Worm (Caenorhabditis elegans) whole organism, midembryonic: Measurements from ENCODE around the gene nep-21.

Source experiments
- T22C8.4 ChIP-seq: fragments of 200-800 bp; sonication (Bioruptor generic); IDR thresholded peaks from 2 replicates; pipeline ENCODE4 v1.3.6; 2022; ENCODE audit warnings: missing genetic modification characterization, missing compliant biosample characterization
- cog-1 ChIP-seq: sonication (generic microtip); optimal IDR thresholded peaks from 2 replicates; lab custom pipeline; 2016; ENCODE audit warnings: missing genetic modification characterization, missing compliant biosample characterization
- flt-1 ChIP-seq: fragments of 200-800 bp; sonication (Bioruptor generic); IDR thresholded peaks from 2 replicates; pipeline ENCODE4 v1.3.6; 2022; ENCODE audit warnings: missing genetic modification characterization, missing compliant biosample characterization
- klf-2 ChIP-seq: fragments of 200-800 bp; sonication (Bioruptor generic); conservative IDR thresholded peaks from 2 replicates; pipeline ENCODE4 v1.3.6; 2022; ENCODE audit warnings: missing genetic modification reagents, missing genetic modification characterization, missing compliant biosample characterization
- med-1 ChIP-seq: sonication (generic microtip); optimal IDR thresholded peaks from 2 replicates; lab custom pipeline; 2017; ENCODE audit warnings: missing genetic modification characterization, mild to moderate bottlenecking, missing compliant biosample characterization, antibody characterized with exemption, missing genetic modification reagents; ENCODE audit not compliant: insufficient read depth
- ref-1 ChIP-seq: fragments of 200-800 bp; sonication (Bioruptor generic); conservative IDR thresholded peaks from 2 replicates; pipeline ENCODE4 v1.3.6; 2022; ENCODE audit warnings: missing genetic modification reagents, missing genetic modification characterization, missing compliant biosample characterization
- tab-1 ChIP-seq: fragments of 200-800 bp; sonication (Bioruptor generic); IDR thresholded peaks from 2 replicates; pipeline ENCODE4 v1.3.6; 2022; ENCODE audit warnings: missing genetic modification characterization, missing compliant biosample characterization
- ztf-23 ChIP-seq: fragments of 200-800 bp; sonication (Bioruptor generic); IDR thresholded peaks from 2 replicates; pipeline ENCODE4 v1.3.6; 2022; ENCODE audit warnings: missing genetic modification reagents, missing genetic modification characterization, missing compliant biosample characterization
- ztf-29 ChIP-seq: fragments of 200-800 bp; sonication (Bioruptor generic); IDR thresholded peaks from 2 replicates; pipeline ENCODE4 v1.3.6; 2022; ENCODE audit warnings: missing genetic modification reagents, missing genetic modification characterization, missing compliant biosample characterization

Gene nep-21

DNA sequence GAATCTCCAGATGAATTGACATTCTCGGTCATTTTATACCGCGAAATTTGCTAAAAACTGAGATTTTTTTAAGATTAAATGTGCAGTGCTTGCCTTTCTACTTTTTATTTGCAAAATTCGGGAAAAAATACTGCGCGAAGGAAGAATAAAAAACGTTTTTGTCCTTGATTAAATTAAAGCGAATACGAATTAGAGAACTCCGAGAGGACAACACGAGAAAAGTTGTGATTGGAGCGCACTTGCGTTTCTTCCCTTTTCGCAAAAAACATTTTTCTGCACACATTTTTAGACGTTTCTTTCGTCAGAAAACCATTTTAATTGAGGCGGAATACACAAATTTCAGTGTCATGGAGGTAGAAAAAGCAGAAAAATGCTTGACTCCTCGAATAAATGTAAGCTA lies 40.8 kb downstream of the nep-21 start, which contains the start of the genes trm-1 and ints-2:
Gene trm-1 (minus strand): TSS at position 175 of the 400 bp plus-strand sequence.
Gene ints-2 (plus strand): TSS at position 249 of the 400 bp plus-strand sequence.
- TF ChIP-seq ref-1 (GFP tag; lab: Robert Waterston, UW) (no peak), ztf-23 (GFP tag; lab: Robert Waterston, UW) (no peak), ztf-29 (GFP tag; lab: Robert Waterston, UW) (no peak), cog-1 (peak; percentile 3)

- TF ChIP-seq ztf-23 (GFP tag; lab: Robert Waterston, UW) (no peak), cog-1 (no peak), med-1 (GFP tag; lab: Kevin White, UChicago) (no peak), ref-1 (GFP tag; lab: Robert Waterston, UW) (no peak), flt-1 (GFP tag; lab: Robert Waterston, UW) (no peak), klf-2 (no peak), ztf-29 (GFP tag; lab: Robert Waterston, UW) (no peak), tab-1 (GFP tag; lab: Robert Waterston, UW) (no peak), T22C8.4 (GFP tag; lab: Robert Waterston, UW) (no peak)
Measured at ce11 chrV:14182860-14183259, 43.4 kb downstream of the nep-21 start, which contains the start of gene cest-2.3. Gene cest-2.3, minus strand, starts transcription at chrV:14182960.

DNA sequence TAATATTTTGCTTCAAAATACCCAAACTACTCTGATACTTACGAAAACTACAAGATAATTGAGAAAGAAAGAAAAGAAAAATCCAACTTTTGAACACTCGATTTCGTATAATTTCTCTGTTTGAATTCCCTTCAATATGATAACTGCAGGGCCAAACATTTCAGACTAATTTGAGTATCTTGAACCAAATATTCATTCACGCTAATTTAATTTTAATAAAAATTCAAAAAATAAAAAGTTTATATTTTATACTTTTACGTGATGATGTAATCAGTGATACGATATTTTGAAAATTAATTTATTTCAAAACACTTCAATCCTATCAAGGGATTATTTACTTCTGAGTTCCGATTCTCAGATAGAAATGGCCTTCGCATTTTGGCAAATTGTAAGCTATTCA lies 46.3 kb downstream of the nep-21 start, which contains the start of gene ZC376.8:
Gene ZC376.8 (plus strand): TSS at position 301 of the 400 bp plus-strand sequence.
- TF ChIP-seq klf-2 (no peak), T22C8.4 (GFP tag; lab: Robert Waterston, UW) (no peak), ref-1 (GFP tag; lab: Robert Waterston, UW) (no peak), med-1 (GFP tag; lab: Kevin White, UChicago) (no peak), tab-1 (GFP tag; lab: Robert Waterston, UW) (no peak), cog-1 (no peak), ztf-29 (GFP tag; lab: Robert Waterston, UW) (no peak), flt-1 (GFP tag; lab: Robert Waterston, UW) (no peak), ztf-23 (GFP tag; lab: Robert Waterston, UW) (no peak)

- TF ChIP-seq ref-1 (GFP tag; lab: Robert Waterston, UW) (no peak), ztf-29 (GFP tag; lab: Robert Waterston, UW) (no peak), cog-1 (no peak), ztf-23 (GFP tag; lab: Robert Waterston, UW) (no peak), med-1 (GFP tag; lab: Kevin White, UChicago) (no peak), klf-2 (no peak), T22C8.4 (GFP tag; lab: Robert Waterston, UW) (no peak), flt-1 (GFP tag; lab: Robert Waterston, UW) (no peak), tab-1 (GFP tag; lab: Robert Waterston, UW) (no peak)
Measured at ce11 chrV:14177657-14178129, 48.6 kb downstream of the nep-21 start, which contains the start of gene ceh-74. Gene ceh-74, plus strand, starts transcription at chrV:14178079.

- TF ChIP-seq ztf-29 (GFP tag; lab: Robert Waterston, UW): no peak
- no peak for TF ChIP-seq flt-1 (GFP tag; lab: Robert Waterston, UW)
- no peak for TF ChIP-seq klf-2
Measured at ce11 chrV:14176572-14176971, 49.7 kb downstream of the nep-21 start.

DNA sequence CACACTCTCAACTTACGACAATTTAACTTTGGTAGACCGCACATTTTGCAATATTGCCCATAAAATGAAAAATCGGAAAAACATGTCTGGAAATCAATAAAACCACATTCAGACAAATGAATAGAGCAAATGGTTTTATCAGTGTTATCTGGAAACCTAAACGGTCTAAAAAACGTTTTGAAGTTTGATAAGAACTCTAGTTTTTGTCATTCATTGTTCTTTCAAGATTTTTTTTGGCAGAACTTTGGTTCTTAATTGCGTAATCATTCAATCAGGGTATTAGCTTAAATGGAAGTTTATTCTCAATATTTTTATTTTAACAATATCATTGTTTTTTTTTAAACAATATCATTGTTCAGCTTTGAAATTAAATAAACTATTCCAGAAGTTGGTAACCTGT lies 51.1 kb downstream of the nep-21 start, which contains the start of gene cest-2.2:
Gene cest-2.2 (minus strand): TSS at position 140 of the 400 bp plus-strand sequence.
- TF ChIP-seq klf-2 (no peak), tab-1 (GFP tag; lab: Robert Waterston, UW) (no peak)

ce11 chrV:14171284-14171683 lies 55.0 kb downstream of the nep-21 start, which contains the start of gene cest-2.1:
Gene cest-2.1, minus strand, starts transcription at chrV:14171481.
- TF ChIP-seq ref-1 (GFP tag; lab: Robert Waterston, UW): no peak
- no peak for TF ChIP-seq med-1 (GFP tag; lab: Kevin White, UChicago)
- TF ChIP-seq ztf-29 (GFP tag; lab: Robert Waterston, UW): no peak
- no peak for TF ChIP-seq flt-1 (GFP tag; lab: Robert Waterston, UW)
- TF ChIP-seq T22C8.4 (GFP tag; lab: Robert Waterston, UW): no peak
- TF ChIP-seq cog-1: no peak
- TF ChIP-seq tab-1 (GFP tag; lab: Robert Waterston, UW): no peak
- TF ChIP-seq klf-2: no peak

ce11 chrV:14167629-14168028 lies 58.6 kb downstream of the nep-21 start, which contains the start of gene ocam-1:
Gene ocam-1, minus strand, starts transcription at chrV:14167729.
- no peak for TF ChIP-seq ztf-23 (GFP tag; lab: Robert Waterston, UW)

DNA sequence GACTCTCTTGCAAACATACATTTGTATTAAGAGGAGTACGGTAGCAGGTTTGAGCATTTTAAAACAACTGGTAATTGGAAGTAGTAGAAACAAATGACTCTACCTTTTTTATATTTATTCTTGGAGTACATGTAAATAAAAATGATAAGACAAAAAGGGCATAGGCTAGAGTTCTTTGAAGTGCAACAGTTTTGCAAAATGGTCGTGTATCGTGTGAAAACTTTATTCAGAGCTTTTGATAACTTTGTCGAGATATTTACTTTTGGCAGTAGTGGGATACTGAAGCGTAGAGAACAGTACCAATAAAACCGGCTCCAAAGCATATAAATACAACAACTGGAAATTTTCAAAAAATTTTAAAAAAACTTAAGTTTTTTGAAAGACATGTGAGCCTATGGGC lies 59.6 kb downstream of the nep-21 start, which contains the start of gene cest-1.1:
Gene cest-1.1 (minus strand): TSS at position 101 of the 400 bp plus-strand sequence.
- no peak for TF ChIP-seq ztf-23 (GFP tag; lab: Robert Waterston, UW)
- no peak for TF ChIP-seq tab-1 (GFP tag; lab: Robert Waterston, UW)
- TF ChIP-seq med-1 (GFP tag; lab: Kevin White, UChicago): no peak
- no peak for TF ChIP-seq ztf-29 (GFP tag; lab: Robert Waterston, UW)
- no peak for TF ChIP-seq klf-2
- TF ChIP-seq ref-1 (GFP tag; lab: Robert Waterston, UW): no peak
- TF ChIP-seq cog-1: no peak
- TF ChIP-seq T22C8.4 (GFP tag; lab: Robert Waterston, UW): no peak
- no peak for TF ChIP-seq flt-1 (GFP tag; lab: Robert Waterston, UW)

DNA sequence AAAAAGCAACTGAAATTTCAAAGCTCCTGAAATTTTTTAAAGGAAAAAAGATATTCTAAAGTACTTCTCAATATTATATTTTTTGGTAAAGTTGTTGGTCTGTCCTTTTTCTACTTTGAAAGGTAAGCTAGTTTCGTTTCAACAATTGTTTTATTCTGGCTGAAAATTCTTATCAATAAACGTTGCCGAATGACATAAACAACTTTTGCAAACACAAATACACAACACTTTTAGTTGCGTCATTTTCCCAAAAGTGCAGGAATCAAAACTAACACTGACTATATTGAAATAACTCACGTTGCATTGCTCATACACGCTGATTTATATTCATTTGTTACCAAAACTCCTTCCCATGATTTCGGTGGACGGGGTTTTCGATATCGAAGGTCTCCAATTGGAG lies 60.5 kb downstream of the nep-21 start:
- TF ChIP-seq tab-1 (GFP tag; lab: Robert Waterston, UW) (no peak), ztf-23 (GFP tag; lab: Robert Waterston, UW) (no peak), med-1 (GFP tag; lab: Kevin White, UChicago) (no peak), flt-1 (GFP tag; lab: Robert Waterston, UW) (no peak), klf-2 (no peak), ref-1 (GFP tag; lab: Robert Waterston, UW) (no peak), T22C8.4 (GFP tag; lab: Robert Waterston, UW) (no peak), cog-1 (no peak), ztf-29 (GFP tag; lab: Robert Waterston, UW) (no peak)
